Fruit fly (Drosophila melanogaster) whole organism, prepupa: ENCODE measurements around the gene CG44044.

Experiments used
- Hr39 ChIP-seq: fragments of 200-800 bp; sonication (Bioruptor generic); optimal IDR thresholded peaks from 2 replicates; lab custom pipeline; 2016; ENCODE audit warnings: missing biosample characterization, missing genetic modification characterization
- Sox102F ChIP-seq: fragments of 200-800 bp; sonication (Bioruptor generic); optimal IDR thresholded peaks from 2 replicates; lab custom pipeline; 2016; ENCODE audit warnings: missing biosample characterization, mild to moderate bottlenecking, missing genetic modification characterization

dm6 chr3R:16272185-16272584 is 49.5 kb upstream of the CG44044 start, which contains the start of the genes Mat89Ba and gish:
- no peak for TF ChIP-seq Hr39 (GFP tag; lab: Kevin White, UChicago)
- no peak for TF ChIP-seq Sox102F (GFP tag; lab: Kevin White, UChicago)
